Fruit fly (Drosophila melanogaster) whole organism, prepupa: ENCODE measurements around the gene CG32026.
A peak's percentile ranks its signal among the peaks of the same experiment; 100 is the strongest.

Source experiments
- Blimp-1 ChIP-seq: fragments of 200-800 bp; sonication (Bioruptor generic); optimal IDR thresholded peaks from 3 replicates; lab custom pipeline; 2017; ENCODE audit warnings: missing biosample characterization, missing genetic modification characterization, mild to moderate bottlenecking, moderate library complexity, missing genetic modification reagents
- CG10669 ChIP-seq: fragments of 200-800 bp; sonication (Bioruptor generic); optimal IDR thresholded peaks from 3 replicates; lab custom pipeline; 2018; ENCODE audit warnings: missing biosample characterization, mild to moderate bottlenecking, missing genetic modification characterization, moderate library complexity
- CG11294 ChIP-seq: fragments of 200-800 bp; sonication (Bioruptor generic); IDR thresholded peaks from 2 replicates; pipeline ENCODE4 v1.3.6; 2022; ENCODE audit warnings: missing biosample characterization, missing genetic modification characterization
- CG11762 ChIP-seq: fragments of 200-800 bp; sonication (Bioruptor generic); optimal IDR thresholded peaks from 3 replicates; lab custom pipeline; 2016; ENCODE audit warnings: missing biosample characterization, missing genetic modification characterization; ENCODE audit not compliant: insufficient read depth
- CG11902 ChIP-seq: fragments of 200-800 bp; sonication (Bioruptor generic); optimal IDR thresholded peaks from 3 replicates; lab custom pipeline; 2016; ENCODE audit warnings: missing biosample characterization, missing genetic modification characterization
- CG1621 ChIP-seq: fragments of 200-800 bp; sonication (Bioruptor generic); optimal IDR thresholded peaks from 3 replicates; lab custom pipeline; 2018; ENCODE audit warnings: missing biosample characterization, mild to moderate bottlenecking, missing genetic modification characterization
- CG3032 ChIP-seq: fragments of 200-800 bp; optimal IDR thresholded peaks from 2 replicates; lab custom pipeline; 2019; ENCODE audit warnings: missing biosample characterization, mild to moderate bottlenecking, missing genetic modification characterization, moderate library complexity
- CG32006 ChIP-seq: fragments of 200-800 bp; sonication (Bioruptor generic); optimal IDR thresholded peaks from 3 replicates; lab custom pipeline; 2017; ENCODE audit warnings: missing biosample characterization, mild to moderate bottlenecking, missing genetic modification characterization
- CG34406 ChIP-seq: fragments of 200-800 bp; sonication (Bioruptor generic); optimal IDR thresholded peaks from 3 replicates; lab custom pipeline; 2016; ENCODE audit warnings: missing biosample characterization, missing genetic modification characterization
- CG4318 ChIP-seq: fragments of 200-800 bp; sonication (Bioruptor generic); optimal IDR thresholded peaks from 3 replicates; lab custom pipeline; 2017; ENCODE audit warnings: missing biosample characterization, mild to moderate bottlenecking, missing genetic modification characterization
- CG6163 ChIP-seq: fragments of 200-800 bp; sonication (Bioruptor generic); IDR thresholded peaks from 3 replicates; pipeline ENCODE4 v1.3.6; 2022; ENCODE audit warnings: missing biosample characterization, missing genetic modification characterization
- CG6808 ChIP-seq: fragments of 200-800 bp; sonication (Bioruptor generic); optimal IDR thresholded peaks from 3 replicates; lab custom pipeline; 2017; ENCODE audit warnings: missing biosample characterization, missing genetic modification characterization, mild to moderate bottlenecking, moderate library complexity, missing genetic modification reagents
- CG7368 ChIP-seq: fragments of 200-800 bp; sonication (Bioruptor generic); optimal IDR thresholded peaks from 3 replicates; lab custom pipeline; 2016; ENCODE audit warnings: missing biosample characterization, missing genetic modification characterization
- CG8119 ChIP-seq: fragments of 200-800 bp; sonication (Bioruptor generic); IDR thresholded peaks from 3 replicates; pipeline ENCODE4 v1.3.6; 2022; ENCODE audit warnings: missing biosample characterization, missing genetic modification characterization
- CG8319 ChIP-seq: fragments of 200-800 bp; sonication (Bioruptor generic); optimal IDR thresholded peaks from 3 replicates; lab custom pipeline; 2016; ENCODE audit warnings: missing biosample characterization, missing genetic modification characterization
- CG8632 ChIP-seq: fragments of 200-800 bp; sonication (Bioruptor generic); optimal IDR thresholded peaks from 3 replicates; lab custom pipeline; 2016; ENCODE audit warnings: missing biosample characterization, missing genetic modification characterization
- CG9139 ChIP-seq: fragments of 200-800 bp; sonication (Bioruptor generic); optimal IDR thresholded peaks from 3 replicates; lab custom pipeline; 2017; ENCODE audit warnings: missing biosample characterization, mild to moderate bottlenecking, missing genetic modification characterization
- Eip75B ChIP-seq: fragments of 200-800 bp; sonication (Bioruptor generic); optimal IDR thresholded peaks from 3 replicates; lab custom pipeline; 2016; ENCODE audit warnings: missing biosample characterization, missing genetic modification characterization
- Eip78C ChIP-seq: fragments of 200-800 bp; sonication (Bioruptor generic); peaks from one replicate; lab custom pipeline; 2016; ENCODE audit warnings: missing biosample characterization, missing genetic modification characterization
- Eip93F ChIP-seq: fragments of 200-800 bp; sonication (Bioruptor generic); optimal IDR thresholded peaks from 2 replicates; lab custom pipeline; 2016; ENCODE audit warnings: missing biosample characterization, mild to moderate bottlenecking, missing genetic modification characterization
- Gug ChIP-seq: fragments of 200-800 bp; sonication (Bioruptor generic); IDR thresholded peaks from 2 replicates; pipeline ENCODE4 v1.3.6; 2022; ENCODE audit warnings: missing biosample characterization, missing genetic modification characterization
- Hr38 ChIP-seq: sonication (Bioruptor generic); optimal IDR thresholded peaks from 2 replicates; lab custom pipeline; 2016; ENCODE audit warnings: missing biosample characterization, missing genetic modification characterization
- Hr39 ChIP-seq: fragments of 200-800 bp; sonication (Bioruptor generic); optimal IDR thresholded peaks from 2 replicates; lab custom pipeline; 2016; ENCODE audit warnings: missing biosample characterization, missing genetic modification characterization
- Lpt ChIP-seq: fragments of 200-800 bp; sonication (Bioruptor generic); optimal IDR thresholded peaks from 3 replicates; lab custom pipeline; 2016; ENCODE audit warnings: missing biosample characterization, missing genetic modification characterization
- Met ChIP-seq: fragments of 200-800 bp; sonication (Bioruptor generic); optimal IDR thresholded peaks from 3 replicates; lab custom pipeline; 2016; ENCODE audit warnings: missing biosample characterization, missing genetic modification characterization
- OdsH ChIP-seq: fragments of 200-800 bp; sonication (Bioruptor generic); optimal IDR thresholded peaks from 3 replicates; lab custom pipeline; 2016; ENCODE audit warnings: missing biosample characterization, missing genetic modification characterization
- Smox ChIP-seq: fragments of 200-800 bp; sonication (Bioruptor generic); optimal IDR thresholded peaks from 3 replicates; lab custom pipeline; 2016; ENCODE audit warnings: missing biosample characterization, missing genetic modification characterization
- Sox14 ChIP-seq: fragments of 200-800 bp; sonication (Bioruptor generic); optimal IDR thresholded peaks from 3 replicates; lab custom pipeline; 2016; ENCODE audit warnings: missing biosample characterization, missing genetic modification characterization
- Sox15 ChIP-seq: fragments of 200-800 bp; sonication (Bioruptor generic); optimal IDR thresholded peaks from 3 replicates; lab custom pipeline; 2016; ENCODE audit warnings: missing biosample characterization, missing genetic modification characterization
- acj6 ChIP-seq: fragments of 200-800 bp; sonication (Bioruptor generic); optimal IDR thresholded peaks from 3 replicates; lab custom pipeline; 2016; ENCODE audit warnings: missing biosample characterization, missing genetic modification characterization
- dac ChIP-seq: fragments of 200-800 bp; sonication (Bioruptor generic); optimal IDR thresholded peaks from 2 replicates; lab custom pipeline; 2017; ENCODE audit warnings: missing biosample characterization, mild to moderate bottlenecking, missing genetic modification characterization
- eg ChIP-seq: fragments of 200-800 bp; sonication (Bioruptor generic); IDR thresholded peaks from 3 replicates; pipeline ENCODE4 v1.3.6; 2022; ENCODE audit warnings: missing biosample characterization, missing genetic modification characterization
- fd59A ChIP-seq: fragments of 200-800 bp; sonication (Bioruptor generic); optimal IDR thresholded peaks from 2 replicates; lab custom pipeline; 2017; ENCODE audit warnings: missing biosample characterization, mild to moderate bottlenecking, missing genetic modification characterization, missing genetic modification reagents
- fkh ChIP-seq: fragments of 200-800 bp; sonication (Bioruptor generic); optimal IDR thresholded peaks from 3 replicates; lab custom pipeline; 2017; ENCODE audit warnings: missing biosample characterization, mild to moderate bottlenecking, missing genetic modification characterization, moderate library complexity
- lz ChIP-seq: fragments of 200-800 bp; sonication (Bioruptor generic); optimal IDR thresholded peaks from 3 replicates; lab custom pipeline; 2016; ENCODE audit warnings: missing biosample characterization, missing genetic modification characterization
- net ChIP-seq: fragments of 200-800 bp; sonication (Bioruptor generic); optimal IDR thresholded peaks from 3 replicates; lab custom pipeline; 2016; ENCODE audit warnings: missing biosample characterization, missing genetic modification characterization
- salr ChIP-seq, 2 experiments: fragments of 200-800 bp; sonication (Bioruptor generic); optimal IDR thresholded peaks; 3 replicates each; lab custom pipeline; 2016 to 2018; ENCODE audit warnings: missing biosample characterization in 2 of 2, missing genetic modification characterization in 2 of 2, mild to moderate bottlenecking in 1 of 2
- spab ChIP-seq: fragments of 200-800 bp; sonication (Bioruptor generic); optimal IDR thresholded peaks from 2 replicates; lab custom pipeline; 2017; ENCODE audit warnings: missing biosample characterization, mild to moderate bottlenecking, missing genetic modification characterization, missing genetic modification reagents
- svp ChIP-seq: fragments of 200-800 bp; sonication (Bioruptor generic); peaks from one replicate; lab custom pipeline; 2016; ENCODE audit warnings: missing biosample characterization, missing genetic modification characterization
- vri ChIP-seq: fragments of 200-800 bp; sonication (Bioruptor generic); optimal IDR thresholded peaks from 3 replicates; lab custom pipeline; 2016; ENCODE audit warnings: missing biosample characterization, mild to moderate bottlenecking, missing genetic modification characterization

The CG32026 gene

dm6 chr3L:8836162-8836561 is at the start of gene CG32026:
Gene CG32026 (plus strand): TSS chr3L:8836462.
- no peak for TF ChIP-seq fkh
- TF ChIP-seq Sox14 (GFP tag; lab: Kevin White, UChicago), result no peak
- TF ChIP-seq CG8119, result no peak
- no peak for TF ChIP-seq Eip75B
- TF ChIP-seq Hr38, result no peak
- no peak for TF ChIP-seq Blimp-1 (GFP tag; lab: Kevin White, UChicago)
- TF ChIP-seq CG8319 (GFP tag; lab: Kevin White, UChicago), result no peak
- TF ChIP-seq CG10669 (GFP tag; lab: Kevin White, UChicago), result no peak
- no peak for TF ChIP-seq dac (GFP tag; lab: Kevin White, UChicago)
- TF ChIP-seq eg, result no peak
- TF ChIP-seq net, result no peak
- no peak for TF ChIP-seq CG6808 (GFP tag; lab: Kevin White, UChicago)
- no peak for TF ChIP-seq CG11294
- no peak for TF ChIP-seq Sox15 (GFP tag; lab: Kevin White, UChicago)
- TF ChIP-seq CG9139 (GFP tag; lab: Kevin White, UChicago), result no peak
- no peak for TF ChIP-seq acj6

DNA sequence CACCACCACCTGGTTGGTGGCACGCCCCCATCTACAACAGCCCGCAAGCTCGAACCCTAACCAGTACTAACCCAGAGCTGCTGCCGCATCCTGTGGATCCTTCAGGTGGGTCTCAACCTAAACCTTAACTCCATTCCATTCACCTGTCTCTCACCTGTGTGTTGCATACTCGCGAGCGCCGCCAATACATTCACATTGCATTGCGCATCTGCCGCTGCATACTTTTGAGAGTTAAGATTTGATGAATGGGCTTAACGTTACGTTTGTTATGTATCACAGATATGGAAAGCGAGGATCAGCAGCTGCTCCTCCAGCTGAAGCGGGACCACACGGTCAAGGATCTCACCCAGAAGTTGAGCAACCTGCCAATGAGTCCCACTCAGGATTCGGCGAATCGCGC is 49.0 kb upstream of the CG32026 start:
- no peak for TF ChIP-seq CG32006 (GFP tag; lab: Kevin White, UChicago)
- TF ChIP-seq Eip78C, result no peak
- no peak for TF ChIP-seq Gug (GFP tag; lab: Robert Waterston, UW)
- TF ChIP-seq salr (GFP tag; optimal IDR thresholded peaks at IDR 0.05; lab: Kevin White, UChicago), result no peak
- no peak for TF ChIP-seq Blimp-1 (GFP tag; lab: Kevin White, UChicago)
- TF ChIP-seq fd59A, result no peak
- TF ChIP-seq lz (GFP tag; lab: Kevin White, UChicago), result no peak
- no peak for TF ChIP-seq CG34406
- no peak for TF ChIP-seq svp (GFP tag; lab: Kevin White, UChicago)
- no peak for TF ChIP-seq CG8119
- no peak for TF ChIP-seq CG3032
- TF ChIP-seq Met (GFP tag; lab: Kevin White, UChicago), result no peak
- TF ChIP-seq CG4318 (GFP tag; lab: Kevin White, UChicago), result no peak
- no peak for TF ChIP-seq Smox
- TF ChIP-seq Eip93F (GFP tag; lab: Kevin White, UChicago), result no peak
- no peak for TF ChIP-seq CG11902
- TF ChIP-seq CG7368 (GFP tag; lab: Kevin White, UChicago), result no peak
- TF ChIP-seq CG8632 (GFP tag; lab: Kevin White, UChicago), result no peak
- TF ChIP-seq CG6163, result no peak
- no peak for TF ChIP-seq CG1621 (tag; lab: Kevin White, UChicago)

- TF ChIP-seq svp (GFP tag; lab: Kevin White, UChicago) (peak; percentile 53), fkh (no peak)
Observed at dm6 chr3L:8787701-8788100, 48.6 kb upstream of the CG32026 start.

DNA sequence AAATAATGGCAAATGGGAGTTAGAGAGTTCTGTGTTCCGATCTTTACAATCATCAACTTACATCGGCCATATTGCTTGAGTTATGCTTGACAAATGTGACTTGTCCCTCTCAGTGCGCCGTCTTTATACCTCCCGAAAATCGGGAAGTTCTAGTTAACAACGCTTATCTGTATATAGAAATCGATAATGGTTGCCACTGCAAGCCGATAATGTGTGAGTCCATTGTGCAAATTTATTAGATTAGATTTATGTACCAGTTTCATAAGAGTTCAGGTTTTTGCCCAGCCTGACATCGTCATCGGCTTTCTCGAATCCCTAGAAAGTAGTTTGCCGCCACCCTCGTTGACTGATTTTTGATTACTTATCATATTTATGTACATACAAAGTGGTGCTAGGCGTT is 47.8 kb upstream of the CG32026 start, which contains the start of gene Acbp5:
Acbp5 (minus strand) TSS at position 101 of the 400 bp plus-strand sequence.
- TF ChIP-seq vri (peak; percentile 51), spab (GFP tag; lab: Kevin White, UChicago) (no peak)

- TF ChIP-seq CG8632 (GFP tag; lab: Kevin White, UChicago) (no peak), CG10669 (GFP tag; lab: Kevin White, UChicago) (no peak), Hr39 (GFP tag; lab: Kevin White, UChicago) (no peak), OdsH (GFP tag; lab: Kevin White, UChicago) (no peak), CG9139 (GFP tag; lab: Kevin White, UChicago) (no peak), Lpt (GFP tag; lab: Kevin White, UChicago) (no peak), CG11762 (GFP tag; lab: Kevin White, UChicago) (no peak), Met (GFP tag; lab: Kevin White, UChicago) (no peak), svp (GFP tag; lab: Kevin White, UChicago) (no peak), acj6 (no peak)
- TF ChIP-seq, all 60 proteins: peak for 0
Observed at dm6 chr3L:8798129-8798528, 38.1 kb upstream of the CG32026 start.
